Worm (Caenorhabditis elegans) whole organism, mixed stage, embryonic: Measurements from ENCODE around the gene hsp-12.2.

Experiments used
- elt-1 ChIP-seq: sonication (generic microtip); optimal IDR thresholded peaks from 2 replicates; lab custom pipeline; 2017; ENCODE audit warnings: missing genetic modification characterization, mild to moderate bottlenecking, missing compliant biosample characterization, antibody characterized with exemption, moderate library complexity, borderline replicate concordance; ENCODE audit not compliant: insufficient read depth
- ham-2 ChIP-seq: fragments of 200-800 bp; sonication (Bioruptor generic); optimal IDR thresholded peaks from 2 replicates; lab custom pipeline; 2018; ENCODE audit warnings: mild to moderate bottlenecking, missing genetic modification characterization, missing compliant biosample characterization
- snpc-4 ChIP-seq: fragments of 150-350 bp; optimal IDR thresholded peaks from 2 replicates; lab custom pipeline; 2014; ENCODE audit warnings: missing biosample characterization, missing genetic modification characterization
- unc-39 ChIP-seq: fragments of 150-350 bp; optimal IDR thresholded peaks from 2 replicates; lab custom pipeline; 2014; ENCODE audit warnings: missing biosample characterization, missing genetic modification characterization
- unc-62 ChIP-seq: fragments of 150-350 bp; optimal IDR thresholded peaks from 2 replicates; lab custom pipeline; 2014; ENCODE audit warnings: missing biosample characterization, missing genetic modification reagents, missing genetic modification characterization
- zip-8 ChIP-seq: fragments of 150-350 bp; optimal IDR thresholded peaks from 2 replicates; lab custom pipeline; 2014; ENCODE audit warnings: missing biosample characterization, missing genetic modification characterization

ce11 chrIII:8108490-8108889 lies 29.4 kb upstream of the hsp-12.2 start, which contains the start of gene C14B9.3:
- TF ChIP-seq unc-39 (no peak), snpc-4 (tag; lab: Kevin White, UChicago) (no peak), ham-2 (GFP tag; lab: Kevin White, UChicago) (no peak), unc-62 (GFP tag; lab: Kevin White, UChicago) (no peak), zip-8 (tag; lab: Kevin White, UChicago) (no peak), elt-1 (tag; lab: Kevin White, UChicago) (no peak)
